Worm (Caenorhabditis elegans) whole organism, L4 larva: ENCODE data around the gene B0546.5.

Source experiments
- Y5F2A.4 ChIP-seq: fragments of 200-800 bp; sonication (Bioruptor generic); optimal IDR thresholded peaks from 2 replicates; lab custom pipeline; 2018; ENCODE audit warnings: mild to moderate bottlenecking, missing genetic modification characterization, missing compliant biosample characterization
- daf-12 ChIP-seq: fragments of 150-350 bp; optimal IDR thresholded peaks from 2 replicates; lab custom pipeline; 2014; ENCODE audit warnings: missing biosample characterization, missing genetic modification reagents, missing genetic modification characterization
- dmd-8 ChIP-seq: fragments of 200-800 bp; sonication (Bioruptor generic); IDR thresholded peaks from 2 replicates; pipeline ENCODE4 v1.3.6; 2022; ENCODE audit warnings: missing genetic modification characterization, missing compliant biosample characterization
- egl-43 ChIP-seq: fragments of 200-800 bp; sonication (Bioruptor generic); IDR thresholded peaks from 2 replicates; pipeline ENCODE4 v1.3.6; 2022; ENCODE audit warnings: missing genetic modification reagents, missing genetic modification characterization, missing compliant biosample characterization
- fkh-10 ChIP-seq: fragments of 150-350 bp; optimal IDR thresholded peaks from 2 replicates; lab custom pipeline; 2014; ENCODE audit warnings: missing biosample characterization, missing genetic modification reagents, missing genetic modification characterization
- jun-1 ChIP-seq: fragments of 150-350 bp; optimal IDR thresholded peaks from 2 replicates; lab custom pipeline; 2014; ENCODE audit warnings: missing biosample characterization, missing genetic modification reagents, missing genetic modification characterization
- nhr-28 ChIP-seq: fragments of 150-350 bp; optimal IDR thresholded peaks from 2 replicates; lab custom pipeline; 2014; ENCODE audit warnings: missing biosample characterization, missing genetic modification characterization
- pha-4 ChIP-seq, 2 experiments: fragments of 150-350 bp in 1 of 2; fragments of 200-800 bp in 1 of 2; sonication (Bioruptor generic) in 1 of 2; IDR thresholded peaks in 1 of 2; optimal IDR thresholded peaks in 1 of 2; 2 replicates each; pipeline versions ENCODE4 v1.3.6 to Lab custom; 2014 to 2022; ENCODE audit warnings: missing genetic modification characterization in 2 of 2, missing genetic modification reagents in 2 of 2, missing biosample characterization in 1 of 2, missing compliant biosample characterization in 1 of 2
- pqm-1 ChIP-seq: sonication (generic microtip); optimal IDR thresholded peaks from 2 replicates; lab custom pipeline; 2017; ENCODE audit warnings: missing biosample characterization, missing genetic modification characterization
- unc-62 ChIP-seq, 3 experiments: fragments of 150-350 bp in 1 of 3; sonication (generic microtip); optimal IDR thresholded peaks in 2 of 3; peaks in 1 of 3; 1 replicate in 1 of 3; 2 replicates in 2 of 3; lab custom pipeline; 2014 to 2017; ENCODE audit warnings: missing biosample characterization in 3 of 3, missing genetic modification characterization in 3 of 3, missing genetic modification reagents in 3 of 3, missing genotype in 1 of 3
- ztf-11 ChIP-seq: fragments of 150-350 bp; optimal IDR thresholded peaks from 2 replicates; lab custom pipeline; 2014; ENCODE audit warnings: missing biosample characterization, missing genetic modification characterization

ce11 chrIV:3385337-3386215 lies 4.3 kb downstream of the B0546.5 start, which contains the start of gene mai-2:
- TF ChIP-seq Y5F2A.4 (GFP tag; lab: Kevin White, UChicago): no peak
- no peak for TF ChIP-seq jun-1 (tag; lab: Kevin White, UChicago)
- no peak for TF ChIP-seq fkh-10 (GFP tag; lab: Kevin White, UChicago)
- TF ChIP-seq nhr-28: peak; percentile 29
- TF ChIP-seq unc-62 (GFP tag; optimal IDR thresholded peaks at IDR 0.05 in 1 of 2; lab: Kevin White, UChicago): no peak
- TF ChIP-seq unc-62 (tag; optimal IDR thresholded peaks at IDR 0.05; lab: Kevin White, UChicago): no peak
- no peak for TF ChIP-seq daf-12 (tag; lab: Kevin White, UChicago)
- TF ChIP-seq ztf-11 (tag; lab: Kevin White, UChicago): no peak
- TF ChIP-seq egl-43: no peak
- TF ChIP-seq dmd-8: no peak
- no peak for TF ChIP-seq pqm-1
- peak; percentile 62; the same call in 1 of the 2 replicates for TF ChIP-seq pha-4 (GFP tag; IDR thresholded peaks at IDR 0.05; lab: Robert Waterston, UW)
- TF ChIP-seq pha-4 (tag; optimal IDR thresholded peaks at IDR 0.05; lab: Kevin White, UChicago): no peak
